Fruit fly (Drosophila melanogaster): ENCODE data around the gene Hr78.

Hr78 gene

DNA sequence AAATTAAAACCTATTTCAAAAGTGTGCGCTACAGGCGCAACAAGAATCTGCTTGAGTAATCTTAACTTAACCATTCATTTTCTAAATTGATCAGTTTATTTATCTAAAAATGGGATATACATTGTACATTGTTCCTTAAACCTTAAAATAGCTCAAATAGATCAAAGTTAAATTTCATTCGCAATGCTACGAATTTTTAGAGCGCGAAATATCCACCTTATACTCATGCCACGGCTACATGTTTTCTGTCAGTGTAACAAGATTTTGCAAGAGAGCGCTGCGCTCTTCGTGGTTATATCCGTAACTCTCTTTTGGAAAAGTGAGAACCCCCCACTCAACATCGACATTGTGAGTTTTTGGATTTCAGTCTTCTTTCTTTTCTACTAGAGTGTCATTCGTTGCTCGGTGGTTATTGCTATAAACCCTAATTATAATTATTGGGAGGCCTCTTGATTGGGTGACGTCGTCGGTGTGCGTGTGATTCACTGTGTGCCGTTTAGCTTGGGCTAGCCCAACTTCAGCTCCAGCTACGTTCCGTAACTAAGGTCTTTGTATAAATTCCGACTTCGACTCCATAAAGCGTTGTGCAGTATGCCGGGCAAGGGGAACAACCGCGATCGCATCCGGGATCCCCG is 12.3 kb upstream of the Hr78 start (continued):
- TF ChIP-seq Hr4 (GFP tag; optimal IDR thresholded peaks at IDR 0.05): peak; percentile 78
- TF ChIP-seq CG9139 (GFP tag; optimal IDR thresholded peaks at IDR 0.05): no peak
- TF ChIP-seq CG6792 (GFP tag; optimal IDR thresholded peaks at IDR 0.05): peak; percentile 62
- TF ChIP-seq CG15336 (GFP tag; IDR thresholded peaks at IDR 0.05): peak; percentile 68; the same call in 1 of the 2 replicates
- peak; percentile 13 for TF ChIP-seq spab (GFP tag; optimal IDR thresholded peaks at IDR 0.05)
- TF ChIP-seq fd85E (GFP tag; optimal IDR thresholded peaks at IDR 0.05): no peak
- TF ChIP-seq CG3919 (GFP tag; optimal IDR thresholded peaks at IDR 0.05): peak; percentile 77
- no peak for TF ChIP-seq salr (GFP tag; optimal IDR thresholded peaks at IDR 0.05)
- TF ChIP-seq CG6276 (GFP tag; optimal IDR thresholded peaks at IDR 0.05): peak; percentile 64
- peak; percentile 34 for TF ChIP-seq CG8632 (GFP tag; optimal IDR thresholded peaks at IDR 0.05)
- TF ChIP-seq OdsH (GFP tag; optimal IDR thresholded peaks at IDR 0.05): peak; percentile 68
- peak; percentile 27 for TF ChIP-seq Sox15 (GFP tag; optimal IDR thresholded peaks at IDR 0.05)
- TF ChIP-seq Gug (GFP tag; IDR thresholded peaks at IDR 0.05): no peak
- TF ChIP-seq Eip78C (GFP tag): peak; percentile 88
- peak; percentile 73 for TF ChIP-seq esn (GFP tag; optimal IDR thresholded peaks at IDR 0.05)
- TF ChIP-seq lz (GFP tag; optimal IDR thresholded peaks at IDR 0.05): peak; percentile 63
- peak; percentile 0 to 27 for TF ChIP-seq ss (GFP tag; optimal IDR thresholded peaks at IDR 0.05)
- no peak for TF ChIP-seq CG11294 (GFP tag; IDR thresholded peaks at IDR 0.05)
- TF ChIP-seq CG8119 (GFP tag; IDR thresholded peaks at IDR 0.05): peak; percentile 53; the same call in 2 of the 3 replicates
- peak; percentile 51 for TF ChIP-seq Ets21C (GFP tag; optimal IDR thresholded peaks at IDR 0.05)
- TF ChIP-seq cyc (GFP tag; optimal IDR thresholded peaks at IDR 0.05): peak; percentile 45

- no peak for TF ChIP-seq CG6276 (GFP tag; optimal IDR thresholded peaks at IDR 0.05)
- no peak for TF ChIP-seq CG8632 (GFP tag; optimal IDR thresholded peaks at IDR 0.05)
- no peak for TF ChIP-seq Eip93F (GFP tag; optimal IDR thresholded peaks at IDR 0.05)
- no peak for TF ChIP-seq dac (GFP tag; optimal IDR thresholded peaks at IDR 0.05)
- TF ChIP-seq Smox (GFP tag; optimal IDR thresholded peaks at IDR 0.05): no peak
- peak; percentile 45 for TF ChIP-seq Eip78C (GFP tag)
These were observed 11.3 kb upstream of the Hr78 start for dm6 chr3L:21508621-21509020.

DNA sequence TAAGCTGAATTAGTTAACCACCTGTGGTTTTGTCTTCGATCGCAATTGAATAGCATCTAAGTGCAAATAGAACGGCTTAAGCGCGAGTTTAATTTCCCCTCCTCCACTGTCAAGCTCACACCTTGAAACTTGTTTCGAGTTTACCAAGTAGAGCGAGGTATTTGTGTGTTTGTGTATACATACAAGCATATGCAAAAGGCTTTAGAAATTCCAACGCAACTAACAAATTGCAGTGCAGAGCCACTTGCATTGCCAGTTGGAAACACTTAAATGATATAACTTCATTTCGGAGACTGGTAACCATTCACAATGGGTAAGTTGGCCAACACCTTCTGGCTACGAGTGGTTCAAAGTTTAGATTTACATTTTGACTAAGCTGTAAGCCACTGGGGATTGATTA is 10.7 kb upstream of the Hr78 start:
- TF ChIP-seq cyc (GFP tag; optimal IDR thresholded peaks at IDR 0.05): no peak
- no peak for TF ChIP-seq Hr39 (GFP tag; optimal IDR thresholded peaks at IDR 0.05)
- no peak for TF ChIP-seq Lpt (GFP tag; optimal IDR thresholded peaks at IDR 0.05)
- no peak for TF ChIP-seq Eip78C (GFP tag)
- no peak for TF ChIP-seq salr (GFP tag; optimal IDR thresholded peaks at IDR 0.05)
- no peak for TF ChIP-seq CG8319 (GFP tag; optimal IDR thresholded peaks at IDR 0.05)
- no peak for TF ChIP-seq Ets96B (tag; optimal IDR thresholded peaks at IDR 0.05)
- TF ChIP-seq esn (GFP tag; optimal IDR thresholded peaks at IDR 0.05): no peak
- TF ChIP-seq CG6854 (GFP tag; optimal IDR thresholded peaks at IDR 0.05): no peak
- no peak for TF ChIP-seq CG10631 (GFP tag; optimal IDR thresholded peaks at IDR 0.05)
- no peak for TF ChIP-seq CG15336 (GFP tag; IDR thresholded peaks at IDR 0.05)
- TF ChIP-seq CG6276 (GFP tag; optimal IDR thresholded peaks at IDR 0.05): no peak
- no peak for TF ChIP-seq Gug (GFP tag; IDR thresholded peaks at IDR 0.05)
- TF ChIP-seq OdsH (GFP tag; optimal IDR thresholded peaks at IDR 0.05): no peak
- TF ChIP-seq CG31627 (GFP tag; optimal IDR thresholded peaks at IDR 0.05): no peak
- no peak for TF ChIP-seq acj6 (GFP tag; optimal IDR thresholded peaks at IDR 0.05)
- no peak for TF ChIP-seq CG16779 (tag; optimal IDR thresholded peaks at IDR 0.05)

DNA sequence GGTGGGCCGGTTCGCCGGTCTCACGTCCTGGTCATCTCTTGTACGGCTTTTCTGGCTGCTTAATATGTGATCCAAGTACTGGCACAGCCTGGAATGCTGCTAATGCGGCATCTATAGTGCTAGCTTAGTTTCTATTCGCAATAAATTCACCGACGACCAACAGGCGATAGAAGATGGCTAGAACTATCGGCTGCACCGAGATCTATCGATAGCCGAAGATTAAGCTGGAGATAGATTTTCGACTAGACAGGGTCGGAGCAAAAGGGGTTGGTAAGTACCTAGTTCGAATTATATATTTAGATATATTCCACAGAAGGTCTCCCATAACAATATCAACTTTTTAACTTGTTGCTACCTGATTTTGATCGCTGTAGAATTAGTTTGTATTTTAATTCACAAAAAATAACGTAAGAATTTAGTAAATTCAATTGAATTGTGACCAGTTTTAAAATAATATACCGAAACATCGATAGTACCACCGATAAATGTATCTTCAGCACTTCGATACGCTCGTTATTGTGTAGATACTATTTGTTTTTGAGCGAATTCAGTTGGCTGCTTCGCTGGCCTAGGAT is 10.1 kb upstream of the Hr78 start, which contains the start of the genes Glg1 and M6:
Gene Glg1, minus strand, starts transcription at position 185 of the 575 bp plus-strand sequence.
Gene M6, plus strand, starts transcription at position 499 of the 575 bp plus-strand sequence.
- TF ChIP-seq Eip93F (GFP tag; optimal IDR thresholded peaks at IDR 0.05) (peak; percentile 15), CG8319 (GFP tag; optimal IDR thresholded peaks at IDR 0.05) (no peak), CG6276 (GFP tag; optimal IDR thresholded peaks at IDR 0.05) (peak; percentile 33), vri (GFP tag; optimal IDR thresholded peaks at IDR 0.05) (peak; percentile 34), dac (GFP tag; optimal IDR thresholded peaks at IDR 0.05) (no peak), spab (GFP tag; optimal IDR thresholded peaks at IDR 0.05) (no peak), dsx (GFP tag; optimal IDR thresholded peaks at IDR 0.05; ENCODE audit: poor library complexity, severe bottlenecking) (peak; percentile 39), pdm3 (GFP tag; optimal IDR thresholded peaks at IDR 0.05) (no peak), net (GFP tag; optimal IDR thresholded peaks at IDR 0.05) (peak; percentile 27), CG32006 (GFP tag; optimal IDR thresholded peaks at IDR 0.05) (peak; percentile 55), CG34406 (GFP tag; optimal IDR thresholded peaks at IDR 0.05) (peak; percentile 66), CG10631 (GFP tag; optimal IDR thresholded peaks at IDR 0.05) (peak; percentile 64), acj6 (GFP tag; optimal IDR thresholded peaks at IDR 0.05) (peak; percentile 67), esn (GFP tag; optimal IDR thresholded peaks at IDR 0.05) (peak; percentile 79), eg (GFP tag; IDR thresholded peaks at IDR 0.05) (no peak; the same call in 1 of the 3 replicates), svp (GFP tag) (no peak), CG7368 (GFP tag; optimal IDR thresholded peaks at IDR 0.05) (no peak), Met (GFP tag; optimal IDR thresholded peaks at IDR 0.05) (peak; percentile 66), Hr38 (GFP tag; optimal IDR thresholded peaks at IDR 0.05) (no peak), CG8632 (GFP tag; optimal IDR thresholded peaks at IDR 0.05) (no peak), CG15336 (GFP tag; IDR thresholded peaks at IDR 0.05) (no peak), salr (GFP tag; optimal IDR thresholded peaks at IDR 0.05) (peak in 1 of 2 experiments; percentile 40)

All from whole organism, prepupa.